Fruit fly (Drosophila melanogaster) whole organism, embryonic: ENCODE measurements around the gene TfIIS.
A peak's percentile ranks its signal among the peaks of the same experiment; 100 is the strongest.

Source experiments
- Antp ChIP-seq: fragments of 200-800 bp; sonication (Bioruptor generic); optimal IDR thresholded peaks from 3 replicates; lab custom pipeline; 2016; ENCODE audit warnings: missing biosample characterization, missing genetic modification characterization
- Atf3 ChIP-seq: fragments of 200-800 bp; sonication (Bioruptor generic); optimal IDR thresholded peaks from 3 replicates; lab custom pipeline; 2016; ENCODE audit warnings: missing biosample characterization, missing genetic modification characterization
- Awh ChIP-seq: fragments of 200-800 bp; sonication (Bioruptor generic); IDR thresholded peaks from 2 replicates; pipeline ENCODE4, ENCODE4 v1.3.6; 2022; ENCODE audit warnings: missing biosample characterization, missing genetic modification characterization
- CG1024 ChIP-seq: fragments of 200-800 bp; sonication (Bioruptor generic); IDR thresholded peaks from 2 replicates; pipeline ENCODE4 v1.3.6; 2022; ENCODE audit warnings: missing biosample characterization, missing genetic modification characterization
- CG10959 ChIP-seq: fragments of 200-800 bp; sonication (Bioruptor generic); IDR thresholded peaks from 2 replicates; pipeline ENCODE4 v1.3.6; 2022; ENCODE audit warnings: missing biosample characterization, missing genetic modification characterization
- CG12659 ChIP-seq: fragments of 200-800 bp; sonication (Bioruptor generic); optimal IDR thresholded peaks from 3 replicates; lab custom pipeline; 2017; ENCODE audit warnings: mild to moderate bottlenecking, missing biosample characterization, missing genetic modification reagents, missing genetic modification characterization
- CG13424 ChIP-seq: fragments of 200-800 bp; sonication (Bioruptor generic); optimal IDR thresholded peaks from 2 replicates; lab custom pipeline; 2019; ENCODE audit warnings: missing biosample characterization, mild to moderate bottlenecking, missing genetic modification characterization, moderate library complexity
- CG15073 ChIP-seq: fragments of 200-800 bp; sonication (Bioruptor generic); optimal IDR thresholded peaks from 2 replicates; lab custom pipeline; 2016; ENCODE audit warnings: missing biosample characterization, missing genetic modification characterization
- CG17802 ChIP-seq: fragments of 200-800 bp; sonication (Bioruptor generic); optimal IDR thresholded peaks from 2 replicates; lab custom pipeline; 2018; ENCODE audit warnings: missing biosample characterization, mild to moderate bottlenecking, missing genetic modification characterization, moderate library complexity
- CG18476 ChIP-seq: fragments of 200-800 bp; sonication (Bioruptor generic); optimal IDR thresholded peaks from 2 replicates; lab custom pipeline; 2016; ENCODE audit warnings: missing biosample characterization, mild to moderate bottlenecking, missing genetic modification characterization
- CG31388 ChIP-seq: fragments of 200-800 bp; sonication (Bioruptor generic); optimal IDR thresholded peaks from 2 replicates; lab custom pipeline; 2016; ENCODE audit warnings: missing biosample characterization, missing genetic modification characterization
- CG32532 ChIP-seq: fragments of 200-800 bp; sonication (Bioruptor generic); IDR thresholded peaks from 2 replicates; pipeline ENCODE4 v1.3.6; 2022; ENCODE audit warnings: missing biosample characterization, missing genetic modification characterization
- CG6272 ChIP-seq: fragments of 200-800 bp; sonication (Bioruptor generic); IDR thresholded peaks from 2 replicates; pipeline ENCODE4 v1.3.6; 2022; ENCODE audit warnings: missing biosample characterization, missing genetic modification characterization
- CkIIα-i1 ChIP-seq: fragments of 200-800 bp; sonication (Bioruptor generic); IDR thresholded peaks from 2 replicates; pipeline ENCODE4 v1.3.6; 2022; ENCODE audit warnings: missing biosample characterization, missing genetic modification characterization
- D ChIP-seq, 2 experiments: fragments of 200-800 bp in 1 of 2; fragments of >200 bp in 1 of 2; sonication (Bioruptor generic) in 1 of 2; optimal IDR thresholded peaks; 2 replicates in 1 of 2; 3 replicates in 1 of 2; lab custom pipeline; 2017; ENCODE audit warnings: mild to moderate bottlenecking in 1 of 2, missing biosample characterization in 1 of 2, missing genetic modification characterization in 1 of 2, missing genetic modification reagents in 1 of 2
- Deaf1 ChIP-seq: fragments of 200-800 bp; optimal IDR thresholded peaks from 3 replicates; lab custom pipeline; 2019; ENCODE audit warnings: missing biosample characterization, mild to moderate bottlenecking, missing genetic modification characterization, moderate library complexity
- Dll ChIP-seq: fragments of 200-800 bp; sonication (Bioruptor generic); IDR thresholded peaks from 4 replicates; pipeline ENCODE4 v1.3.6; 2022; ENCODE audit warnings: missing biosample characterization, missing genetic modification characterization; ENCODE audit not compliant: partially characterized antibody
- HLH3B ChIP-seq: fragments of 200-800 bp; sonication (Bioruptor generic); IDR thresholded peaks from 2 replicates; pipeline ENCODE4 v1.3.6; 2022; ENCODE audit warnings: missing biosample characterization, missing genetic modification characterization
- Jarid2 ChIP-seq: fragments of 200-800 bp; sonication (Bioruptor generic); optimal IDR thresholded peaks from 3 replicates; lab custom pipeline; 2017; ENCODE audit warnings: mild to moderate bottlenecking, missing biosample characterization, missing genetic modification reagents, missing genetic modification characterization
- Lpt ChIP-seq: fragments of >200 bp; optimal IDR thresholded peaks from 2 replicates; lab custom pipeline; 2018; ENCODE audit warnings: missing biosample characterization, missing genetic modification characterization
- Nf-YA ChIP-seq: fragments of 200-800 bp; sonication (Bioruptor generic); IDR thresholded peaks from 2 replicates; pipeline ENCODE4 v1.3.6; 2022; ENCODE audit warnings: missing biosample characterization, missing genetic modification characterization
- Oaz ChIP-seq: fragments of 200-800 bp; sonication (Bioruptor generic); IDR thresholded peaks from 2 replicates; pipeline ENCODE4 v1.3.6; 2022; ENCODE audit warnings: missing biosample characterization, missing genetic modification characterization
- Ptx1 ChIP-seq: fragments of 200-800 bp; sonication (Bioruptor generic); IDR thresholded peaks from 2 replicates; pipeline ENCODE4 v1.3.6; 2022; ENCODE audit warnings: missing biosample characterization, missing genetic modification characterization
- Ravus ChIP-seq: fragments of 200-800 bp; sonication (Bioruptor generic); IDR thresholded peaks from 2 replicates; pipeline ENCODE4 v1.3.6; 2022; ENCODE audit warnings: missing biosample characterization, missing genetic modification characterization
- Trl ChIP-seq, 3 experiments: fragments of >200 bp in 2 of 3; fragments of 200-800 bp in 1 of 3; sonication (Bioruptor generic) in 1 of 3; optimal IDR thresholded peaks; 2 replicates in 1 of 3; 3 replicates in 2 of 3; lab custom pipeline; 2016 to 2017; ENCODE audit warnings: missing biosample characterization in 1 of 3, missing genetic modification characterization in 1 of 3
- Xbp1 ChIP-seq: fragments of 200-800 bp; sonication (Bioruptor generic); optimal IDR thresholded peaks from 3 replicates; lab custom pipeline; 2016; ENCODE audit warnings: missing biosample characterization, mild to moderate bottlenecking, missing genetic modification characterization
- ac ChIP-seq: fragments of 200-800 bp; sonication (Bioruptor generic); optimal IDR thresholded peaks from 3 replicates; lab custom pipeline; 2017; ENCODE audit warnings: missing biosample characterization, mild to moderate bottlenecking, missing genetic modification characterization
- ase ChIP-seq: fragments of 200-800 bp; sonication (Bioruptor generic); IDR thresholded peaks from 3 replicates; pipeline ENCODE4 v1.3.6; 2022; ENCODE audit warnings: missing biosample characterization, missing genetic modification characterization
- bigmax ChIP-seq: fragments of 200-800 bp; sonication (Bioruptor generic); optimal IDR thresholded peaks from 2 replicates; lab custom pipeline; 2018; ENCODE audit warnings: missing biosample characterization, mild to moderate bottlenecking, missing genetic modification characterization
- bsh ChIP-seq, 2 experiments: fragments of 200-800 bp; sonication (Bioruptor generic); optimal IDR thresholded peaks; 2 replicates each; lab custom pipeline; 2017 to 2018; ENCODE audit warnings: mild to moderate bottlenecking in 2 of 2, missing biosample characterization in 2 of 2, missing genetic modification characterization in 2 of 2, moderate library complexity in 1 of 2
- btn ChIP-seq: fragments of 200-800 bp; sonication (Bioruptor generic); optimal IDR thresholded peaks from 2 replicates; lab custom pipeline; 2016; ENCODE audit warnings: missing biosample characterization, missing genetic modification characterization
- ci ChIP-seq: fragments of 200-800 bp; sonication (Bioruptor generic); IDR thresholded peaks from 3 replicates; pipeline ENCODE4 v1.3.6; 2022; ENCODE audit warnings: missing biosample characterization, missing genetic modification characterization
- croc ChIP-seq: fragments of 200-800 bp; sonication (Bioruptor generic); conservative IDR thresholded peaks from 3 replicates; pipeline ENCODE4 v1.3.6; 2022; ENCODE audit warnings: missing biosample characterization, missing genetic modification characterization
- crol ChIP-seq: fragments of 200-800 bp; sonication (Bioruptor generic); IDR thresholded peaks from 2 replicates; pipeline ENCODE4 v1.3.6; 2022; ENCODE audit warnings: missing biosample characterization, missing genetic modification characterization
- gce ChIP-seq: fragments of 200-800 bp; sonication (Bioruptor generic); IDR thresholded peaks from 3 replicates; pipeline ENCODE4 v1.3.6; 2022; ENCODE audit warnings: missing biosample characterization, missing genetic modification characterization
- gem ChIP-seq: fragments of 200-800 bp; sonication (Bioruptor generic); optimal IDR thresholded peaks from 2 replicates; lab custom pipeline; 2019; ENCODE audit warnings: missing biosample characterization, mild to moderate bottlenecking, missing genetic modification characterization, moderate library complexity
- gro ChIP-seq: fragments of 200-800 bp; sonication (Bioruptor generic); optimal IDR thresholded peaks from 2 replicates; lab custom pipeline; 2016; ENCODE audit warnings: missing biosample characterization, missing genetic modification characterization
- ham ChIP-seq: fragments of 200-800 bp; sonication (Bioruptor generic); IDR thresholded peaks from 2 replicates; pipeline ENCODE4 v1.3.6; 2022; ENCODE audit warnings: missing biosample characterization, missing genetic modification characterization
- hbn ChIP-seq: fragments of 200-800 bp; sonication (Bioruptor generic); IDR thresholded peaks from 2 replicates; pipeline ENCODE4 v1.3.6; 2022; ENCODE audit warnings: missing biosample characterization, missing genetic modification characterization; ENCODE audit not compliant: partially characterized antibody
- her ChIP-seq: fragments of 200-800 bp; sonication (Bioruptor generic); optimal IDR thresholded peaks from 2 replicates; lab custom pipeline; 2016; ENCODE audit warnings: missing biosample characterization, missing genetic modification characterization
- hkb ChIP-seq, 2 experiments: fragments of 200-800 bp in 1 of 2; fragments of >200 bp in 1 of 2; sonication (Bioruptor generic) in 1 of 2; IDR thresholded peaks in 1 of 2; optimal IDR thresholded peaks in 1 of 2; 2 replicates each; pipeline versions ENCODE4 v1.3.6 to Lab custom; 2017 to 2022; ENCODE audit warnings: missing biosample characterization in 1 of 2, missing genetic modification characterization in 1 of 2
- jigr1 ChIP-seq: fragments of 200-800 bp; sonication (Bioruptor generic); IDR thresholded peaks from 3 replicates; pipeline ENCODE4 v1.3.6; 2022; ENCODE audit warnings: missing biosample characterization, missing genetic modification characterization
- kni ChIP-seq: fragments of 200-800 bp; sonication (Bioruptor generic); optimal IDR thresholded peaks from 3 replicates; lab custom pipeline; 2017; ENCODE audit warnings: mild to moderate bottlenecking, missing biosample characterization, missing genetic modification reagents, missing genetic modification characterization
- nerfin-1 ChIP-seq: fragments of 200-800 bp; sonication (Bioruptor generic); optimal IDR thresholded peaks from 3 replicates; lab custom pipeline; 2019; ENCODE audit warnings: missing biosample characterization, mild to moderate bottlenecking, missing genetic modification characterization, moderate library complexity
- onecut ChIP-seq: fragments of 200-800 bp; sonication (Bioruptor generic); IDR thresholded peaks from 2 replicates; pipeline ENCODE4 v1.3.6; 2022; ENCODE audit warnings: missing biosample characterization, missing genetic modification characterization
- pita ChIP-seq: fragments of 200-800 bp; sonication (Bioruptor generic); optimal IDR thresholded peaks from 2 replicates; lab custom pipeline; 2017; ENCODE audit warnings: missing biosample characterization, mild to moderate bottlenecking, missing genetic modification characterization
- ro ChIP-seq: fragments of 200-800 bp; sonication (Bioruptor generic); IDR thresholded peaks from 2 replicates; pipeline ENCODE4 v1.3.6; 2022; ENCODE audit warnings: missing biosample characterization, missing genetic modification characterization
- sna ChIP-seq: fragments of 200-800 bp; sonication (Bioruptor generic); IDR thresholded peaks from 2 replicates; pipeline ENCODE4 v1.3.6; 2022; ENCODE audit warnings: missing biosample characterization, missing genetic modification characterization; ENCODE audit not compliant: partially characterized antibody
- tin ChIP-seq: fragments of 200-800 bp; sonication (Bioruptor generic); optimal IDR thresholded peaks from 3 replicates; lab custom pipeline; 2016; ENCODE audit warnings: missing biosample characterization, missing genetic modification characterization
- unpg ChIP-seq: fragments of 200-800 bp; sonication (Bioruptor generic); optimal IDR thresholded peaks from 3 replicates; lab custom pipeline; 2018; ENCODE audit warnings: missing biosample characterization, mild to moderate bottlenecking, missing genetic modification characterization, moderate library complexity
- wdn ChIP-seq: fragments of 200-800 bp; sonication (Bioruptor generic); IDR thresholded peaks from 2 replicates; pipeline ENCODE4 v1.3.6; 2022; ENCODE audit warnings: missing biosample characterization, missing genetic modification characterization

The TfIIS gene

dm6 chr2L:15074465-15074864, 13.9 kb upstream of the TfIIS start, which contains the start of gene wwk (continued):
- peak; percentile 49 for TF ChIP-seq Jarid2 (GFP tag; lab: Kevin White, UChicago)
- no peak for TF ChIP-seq CG32532 (GFP tag; lab: Robert Waterston, UW)
- no peak for TF ChIP-seq CG15073 (GFP tag; lab: Kevin White, UChicago)
- TF ChIP-seq Trl (optimal IDR thresholded peaks at IDR 0.05; lab: Kevin White, UChicago): peak; percentile 24 to 31
- no peak for TF ChIP-seq Trl (GFP tag; optimal IDR thresholded peaks at IDR 0.05; lab: Kevin White, UChicago)
- no peak for TF ChIP-seq Antp (GFP tag; lab: Kevin White, UChicago)
- TF ChIP-seq HLH3B: 0 out of 2 replicates have a peak, but pooled peaks have one; percentile 14
- no peak for TF ChIP-seq croc
- TF ChIP-seq CG18476: no peak
- TF ChIP-seq ase (GFP tag; lab: Robert Waterston, UW): no peak
- no peak for TF ChIP-seq CG1024 (GFP tag; lab: Robert Waterston, UW)
- TF ChIP-seq CG6272 (GFP tag; lab: Robert Waterston, UW): no peak
- peak; percentile 56 for TF ChIP-seq nerfin-1 (tag; lab: Kevin White, UChicago)
- no peak for TF ChIP-seq Ravus
- TF ChIP-seq D (optimal IDR thresholded peaks at IDR 0.05; lab: Kevin White, UChicago): no peak
- no peak for TF ChIP-seq D (GFP tag; optimal IDR thresholded peaks at IDR 0.05; lab: Kevin White, UChicago)
- no peak for TF ChIP-seq CG13424 (tag; lab: Kevin White, UChicago)
- no peak for TF ChIP-seq tin
- peak; percentile 33; the same call in 1 of the 3 replicates for TF ChIP-seq gce (GFP tag; lab: Robert Waterston, UW)
- no peak for TF ChIP-seq gro (GFP tag; lab: Kevin White, UChicago)
- no peak for TF ChIP-seq ro (GFP tag; lab: Robert Waterston, UW)
- no peak for TF ChIP-seq Oaz (GFP tag; lab: Robert Waterston, UW)
- no peak for TF ChIP-seq CG31388
- no peak for TF ChIP-seq CG10959 (GFP tag; lab: Robert Waterston, UW)
- TF ChIP-seq Awh (GFP tag; lab: Robert Waterston, UW): no peak
- TF ChIP-seq gem (tag; lab: Kevin White, UChicago): no peak
- TF ChIP-seq wdn (GFP tag; lab: Robert Waterston, UW): no peak
- no peak for TF ChIP-seq Dll (GFP tag; lab: Robert Waterston, UW)
- TF ChIP-seq bsh (GFP tag; optimal IDR thresholded peaks at IDR 0.05; lab: Kevin White, UChicago): no peak
- peak; percentile 52; the same call in 1 of the 2 replicates for TF ChIP-seq crol
- TF ChIP-seq Nf-YA (GFP tag; lab: Robert Waterston, UW): no peak
- no peak for TF ChIP-seq CG17802 (tag; lab: Kevin White, UChicago)
- TF ChIP-seq sna (GFP tag; lab: Robert Waterston, UW): 0 out of 2 replicates have a peak, but pooled peaks have one; percentile 19
- TF ChIP-seq CG12659 (GFP tag; lab: Kevin White, UChicago): no peak
- no peak for TF ChIP-seq Lpt (GFP tag; lab: Kevin White, UChicago)
- no peak for TF ChIP-seq btn (GFP tag; lab: Kevin White, UChicago)
- TF ChIP-seq Atf3 (GFP tag; lab: Kevin White, UChicago): no peak
- TF ChIP-seq Ptx1: no peak
- TF ChIP-seq ham: no peak
- TF ChIP-seq hkb (optimal IDR thresholded peaks at IDR 0.05; lab: Kevin White, UChicago): no peak
- no peak for TF ChIP-seq hkb (GFP tag; IDR thresholded peaks at IDR 0.05; lab: Robert Waterston, UW)
- no peak for TF ChIP-seq her (GFP tag; lab: Kevin White, UChicago)
- no peak for TF ChIP-seq hbn
- TF ChIP-seq kni: no peak
- TF ChIP-seq bigmax (GFP tag; lab: Kevin White, UChicago): no peak
- TF ChIP-seq ac (GFP tag; lab: Kevin White, UChicago): no peak
- TF ChIP-seq ci (GFP tag; lab: Robert Waterston, UW): no peak
- TF ChIP-seq Xbp1 (GFP tag; lab: Kevin White, UChicago): no peak
- no peak for TF ChIP-seq Deaf1 (tag; lab: Kevin White, UChicago)
- TF ChIP-seq pita (GFP tag; lab: Kevin White, UChicago): no peak
- TF ChIP-seq jigr1 (GFP tag; lab: Robert Waterston, UW): no peak
- TF ChIP-seq CkIIα-i1 (GFP tag; lab: Robert Waterston, UW): no peak
- peak; percentile 98 for TF ChIP-seq onecut (GFP tag; lab: Robert Waterston, UW)
- no peak for TF ChIP-seq unpg (GFP tag; lab: Kevin White, UChicago)
